Fruit fly (Drosophila melanogaster): Measurements from ENCODE around the gene CG15824.

CG15824 gene

DNA sequence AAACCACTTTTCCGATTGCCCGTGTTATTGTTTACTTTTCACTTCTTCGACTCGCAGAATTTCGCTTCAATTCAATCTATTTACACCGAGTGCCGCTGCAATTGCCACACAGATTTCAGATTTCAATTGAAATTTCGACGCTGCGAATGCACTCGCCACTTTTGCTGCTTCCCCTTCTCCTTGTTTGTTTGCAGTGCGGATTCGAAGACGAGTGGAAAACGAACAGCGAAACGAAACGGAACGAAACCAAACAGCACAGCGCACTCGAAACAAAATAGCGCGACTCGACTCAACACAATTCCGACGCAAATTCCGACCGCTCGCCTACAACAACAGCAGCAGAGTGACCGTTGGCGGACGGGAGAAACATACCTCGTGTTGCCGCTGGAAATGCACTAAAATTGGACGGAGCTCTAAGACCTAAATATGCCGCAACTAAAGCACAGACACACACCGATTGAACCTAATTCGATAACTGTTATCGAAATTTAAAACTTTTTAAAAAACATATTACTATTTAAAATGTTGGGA is 34.1 kb downstream of the CG15824 start, which contains the start of gene drongo (continued):
- TF ChIP-seq CG15479 (GFP tag; optimal IDR thresholded peaks at IDR 0.05) (peak; percentile 94), eve (GFP tag; optimal IDR thresholded peaks at IDR 0.05) (no peak), CG1603 (tag; optimal IDR thresholded peaks at IDR 0.05) (peak; percentile 86), tup (GFP tag; optimal IDR thresholded peaks at IDR 0.05) (no peak), Ets65A (GFP tag) (no peak), Oli (tag; optimal IDR thresholded peaks at IDR 0.05) (no peak), CHES-1-like (GFP tag; optimal IDR thresholded peaks at IDR 0.05) (peak; percentile 67), CG18262 (tag; optimal IDR thresholded peaks at IDR 0.05) (peak; percentile 9), CG34422 (GFP tag; IDR thresholded peaks at IDR 0.05) (peak; percentile 60; the same call in 1 of the 3 replicates), CG2199 (GFP tag; IDR thresholded peaks at IDR 0.05) (peak; percentile 73; the same call in 1 of the 3 replicates), fd102C (GFP tag; optimal IDR thresholded peaks at IDR 0.05) (no peak), gfzf (GFP tag; optimal IDR thresholded peaks at IDR 0.05) (peak; percentile 100), CG18764 (GFP tag; optimal IDR thresholded peaks at IDR 0.05) (no peak), croc (GFP tag; conservative IDR thresholded peaks at IDR 0.05) (no peak), cwo (GFP tag; optimal IDR thresholded peaks at IDR 0.05) (no peak), nerfin-1 (tag; optimal IDR thresholded peaks at IDR 0.05) (peak; percentile 95), jing (GFP tag; optimal IDR thresholded peaks at IDR 0.05) (no peak), CrebB (tag; optimal IDR thresholded peaks at IDR 0.05) (peak; percentile 69), CG11560 (tag; IDR thresholded peaks at IDR 0.05) (peak; percentile 87), gcm2 (GFP tag; optimal IDR thresholded peaks at IDR 0.05) (no peak), CG10431 (GFP tag; optimal IDR thresholded peaks at IDR 0.05) (no peak), tin (GFP tag; optimal IDR thresholded peaks at IDR 0.05) (no peak), CG8290 (GFP tag; optimal IDR thresholded peaks at IDR 0.05) (peak; percentile 38), CG8290 (tag; optimal IDR thresholded peaks at IDR 0.05) (peak; percentile 47 to 85), cad (GFP tag; optimal IDR thresholded peaks at IDR 0.05) (no peak), GATAe (GFP tag; conservative IDR thresholded peaks at IDR 0.05) (no peak), Antp (GFP tag; optimal IDR thresholded peaks at IDR 0.05) (peak; percentile 13), CG8089 (GFP tag; optimal IDR thresholded peaks at IDR 0.05) (peak; percentile 17), CG17912 (GFP tag; optimal IDR thresholded peaks at IDR 0.05) (peak; percentile 70), Bteb2 (GFP tag; optimal IDR thresholded peaks at IDR 0.05) (no peak), zen2 (GFP tag; IDR thresholded peaks at IDR 0.05; ENCODE audit: partially characterized antibody) (no peak; the same call in 1 of the 3 replicates), CG15514 (GFP tag; optimal IDR thresholded peaks at IDR 0.05) (peak; percentile 75), CG7372 (GFP tag; IDR thresholded peaks at IDR 0.05) (no peak), CG11504 (tag; optimal IDR thresholded peaks at IDR 0.05) (peak; percentile 48), CG30403 (GFP tag; optimal IDR thresholded peaks at IDR 0.05) (peak; percentile 16), sima (GFP tag; optimal IDR thresholded peaks at IDR 0.05) (no peak), CG8924 (tag; optimal IDR thresholded peaks at IDR 0.05) (peak; percentile 37), CG15696 (tag; optimal IDR thresholded peaks at IDR 0.05) (no peak), zf30C (GFP tag; optimal IDR thresholded peaks at IDR 0.05) (peak; percentile 38), vvl (GFP tag; IDR thresholded peaks at IDR 0.05) (peak; percentile 59; the same call in 1 of the 2 replicates), Spps (tag; optimal IDR thresholded peaks at IDR 0.05) (no peak), jumu (GFP tag; optimal IDR thresholded peaks at IDR 0.05) (no peak), ATbp (GFP tag; optimal IDR thresholded peaks at IDR 0.05) (peak; percentile 34), cato (GFP tag; optimal IDR thresholded peaks at IDR 0.05; ENCODE audit: borderline replicate concordance) (no peak), ind (GFP tag; optimal IDR thresholded peaks at IDR 0.05) (no peak), hbn (GFP tag; IDR thresholded peaks at IDR 0.05; ENCODE audit: partially characterized antibody) (peak; percentile 25; the same call in 1 of the 2 replicates), CG15073 (GFP tag; optimal IDR thresholded peaks at IDR 0.05) (no peak), Nf-YB (GFP tag; optimal IDR thresholded peaks at IDR 0.05) (peak; percentile 1), grau (tag; optimal IDR thresholded peaks at IDR 0.05) (peak; percentile 25), Sox100B (GFP tag; optimal IDR thresholded peaks at IDR 0.05) (no peak), CG14667 (GFP tag; IDR thresholded peaks at IDR 0.05) (no peak)
